Fruit fly (Drosophila melanogaster) whole organism, embryonic: ENCODE measurements around the gene CG14731.
A peak's percentile ranks its signal among the peaks of the same experiment; 100 is the strongest.

Experiments
- Ada2b ChIP-seq: fragments of 200-800 bp; sonication (Bioruptor generic); IDR thresholded peaks from 2 replicates; pipeline ENCODE4 v1.3.6; 2022; ENCODE audit warnings: missing biosample characterization, missing genetic modification characterization
- Adf1 ChIP-seq: fragments of 200-800 bp; sonication (Bioruptor generic); IDR thresholded peaks from 2 replicates; pipeline ENCODE4 v1.3.6; 2022; ENCODE audit warnings: missing biosample characterization, missing genetic modification characterization
- Awh ChIP-seq: fragments of 200-800 bp; sonication (Bioruptor generic); IDR thresholded peaks from 2 replicates; pipeline ENCODE4, ENCODE4 v1.3.6; 2022; ENCODE audit warnings: missing biosample characterization, missing genetic modification characterization
- C15 ChIP-seq: fragments of 200-800 bp; sonication (Bioruptor generic); IDR thresholded peaks from 3 replicates; pipeline ENCODE4 v1.3.6; 2022; ENCODE audit warnings: missing biosample characterization, missing genetic modification characterization
- CG10267 ChIP-seq: fragments of 200-800 bp; sonication (Bioruptor generic); optimal IDR thresholded peaks from 2 replicates; lab custom pipeline; 2018; ENCODE audit warnings: missing biosample characterization, mild to moderate bottlenecking, missing genetic modification characterization, moderate library complexity
- CG10462 ChIP-seq: fragments of 200-800 bp; sonication (Bioruptor generic); optimal IDR thresholded peaks from 2 replicates; lab custom pipeline; 2016; ENCODE audit warnings: missing biosample characterization, missing genetic modification characterization
- CG10565 ChIP-seq: fragments of 200-800 bp; sonication (Bioruptor generic); optimal IDR thresholded peaks from 3 replicates; lab custom pipeline; 2016; ENCODE audit warnings: missing biosample characterization, mild to moderate bottlenecking, missing genetic modification characterization
- CG12071 ChIP-seq: fragments of 200-800 bp; sonication (Bioruptor generic); optimal IDR thresholded peaks from 3 replicates; lab custom pipeline; 2018; ENCODE audit warnings: missing biosample characterization, mild to moderate bottlenecking, missing genetic modification characterization
- CG12391 ChIP-seq: fragments of 200-800 bp; sonication (Bioruptor generic); optimal IDR thresholded peaks from 3 replicates; lab custom pipeline; 2018; ENCODE audit warnings: missing biosample characterization, mild to moderate bottlenecking, missing genetic modification characterization, moderate library complexity
- CG13424 ChIP-seq: fragments of 200-800 bp; sonication (Bioruptor generic); optimal IDR thresholded peaks from 2 replicates; lab custom pipeline; 2019; ENCODE audit warnings: missing biosample characterization, mild to moderate bottlenecking, missing genetic modification characterization, moderate library complexity
- CG13894 ChIP-seq: fragments of 200-800 bp; sonication (Bioruptor generic); optimal IDR thresholded peaks from 3 replicates; lab custom pipeline; 2018; ENCODE audit warnings: missing biosample characterization, mild to moderate bottlenecking, missing genetic modification characterization, moderate library complexity
- CG15696 ChIP-seq: fragments of 200-800 bp; sonication (Bioruptor generic); optimal IDR thresholded peaks from 2 replicates; lab custom pipeline; 2019; ENCODE audit warnings: missing biosample characterization, mild to moderate bottlenecking, missing genetic modification characterization, moderate library complexity
- CG1603 ChIP-seq: fragments of 200-800 bp; sonication (Bioruptor generic); optimal IDR thresholded peaks from 2 replicates; lab custom pipeline; 2019; ENCODE audit warnings: missing biosample characterization, mild to moderate bottlenecking, missing genetic modification characterization, moderate library complexity
- CG16779 ChIP-seq: fragments of 200-800 bp; sonication (Bioruptor generic); IDR thresholded peaks from 2 replicates; pipeline ENCODE4 v1.3.6; 2022; ENCODE audit warnings: missing biosample characterization, missing genetic modification characterization
- CG17186 ChIP-seq: fragments of 200-800 bp; sonication (Bioruptor generic); optimal IDR thresholded peaks from 3 replicates; lab custom pipeline; 2017; ENCODE audit warnings: missing biosample characterization, missing genetic modification reagents, missing genetic modification characterization
- CG2116 ChIP-seq: fragments of 200-800 bp; sonication (Bioruptor generic); optimal IDR thresholded peaks from 3 replicates; lab custom pipeline; 2018; ENCODE audit warnings: missing biosample characterization, mild to moderate bottlenecking, missing genetic modification characterization
- CG31365 ChIP-seq: fragments of 200-800 bp; sonication (Bioruptor generic); optimal IDR thresholded peaks from 2 replicates; lab custom pipeline; 2018; ENCODE audit warnings: missing biosample characterization, mild to moderate bottlenecking, missing genetic modification characterization
- CG31388 ChIP-seq: fragments of 200-800 bp; sonication (Bioruptor generic); optimal IDR thresholded peaks from 2 replicates; lab custom pipeline; 2016; ENCODE audit warnings: missing biosample characterization, missing genetic modification characterization
- CG4282 ChIP-seq: fragments of 200-800 bp; sonication (Bioruptor generic); optimal IDR thresholded peaks from 2 replicates; lab custom pipeline; 2016; ENCODE audit warnings: missing biosample characterization, missing genetic modification characterization
- CG4360 ChIP-seq: fragments of 200-800 bp; sonication (Bioruptor generic); IDR thresholded peaks from 2 replicates; pipeline ENCODE4 v1.3.6; 2022; ENCODE audit warnings: missing biosample characterization, missing genetic modification characterization
- CG4707 ChIP-seq: fragments of 200-800 bp; sonication (Bioruptor generic); optimal IDR thresholded peaks from 2 replicates; lab custom pipeline; 2018; ENCODE audit warnings: missing biosample characterization, mild to moderate bottlenecking, missing genetic modification characterization, moderate library complexity
- CG6765 ChIP-seq: fragments of 200-800 bp; sonication (Bioruptor generic); optimal IDR thresholded peaks from 3 replicates; lab custom pipeline; 2017; ENCODE audit warnings: missing biosample characterization, mild to moderate bottlenecking, missing genetic modification characterization
- CG7987 ChIP-seq: fragments of 200-800 bp; sonication (Bioruptor generic); optimal IDR thresholded peaks from 2 replicates; lab custom pipeline; 2018; ENCODE audit warnings: missing biosample characterization, mild to moderate bottlenecking, missing genetic modification characterization, moderate library complexity
- CG8281 ChIP-seq: fragments of 200-800 bp; sonication (Bioruptor generic); optimal IDR thresholded peaks from 2 replicates; lab custom pipeline; 2018; ENCODE audit warnings: missing biosample characterization, mild to moderate bottlenecking, missing genetic modification characterization, moderate library complexity
- CG9727 ChIP-seq: fragments of 200-800 bp; sonication (Bioruptor generic); optimal IDR thresholded peaks from 3 replicates; lab custom pipeline; 2017; ENCODE audit warnings: missing biosample characterization, mild to moderate bottlenecking, missing genetic modification characterization
- CG9932 ChIP-seq: fragments of 200-800 bp; sonication (Bioruptor generic); IDR thresholded peaks from 2 replicates; pipeline ENCODE4 v1.3.6; 2022; ENCODE audit warnings: missing biosample characterization, missing genetic modification characterization
- D19B ChIP-seq: fragments of 200-800 bp; sonication (Bioruptor generic); optimal IDR thresholded peaks from 2 replicates; lab custom pipeline; 2017; ENCODE audit warnings: missing biosample characterization, mild to moderate bottlenecking, missing genetic modification characterization
- Eip74EF ChIP-seq, 2 experiments: fragments of 200-800 bp in 1 of 2; fragments of >200 bp in 1 of 2; sonication (Bioruptor generic) in 1 of 2; optimal IDR thresholded peaks; 2 replicates each; lab custom pipeline; 2017 to 2019; ENCODE audit warnings: missing biosample characterization in 2 of 2, missing genetic modification characterization in 2 of 2, mild to moderate bottlenecking in 1 of 2, moderate library complexity in 1 of 2
- Med ChIP-seq: fragments of 200-800 bp; sonication (Bioruptor generic); peaks from one replicate; lab custom pipeline; 2016; ENCODE audit warnings: missing biosample characterization, missing genetic modification characterization, mild to moderate bottlenecking, inconsistent platforms, moderate library complexity
- Optix ChIP-seq: fragments of 200-800 bp; sonication (Bioruptor generic); IDR thresholded peaks from 3 replicates; pipeline ENCODE4 v1.3.6; 2022; ENCODE audit warnings: missing biosample characterization, missing genetic modification characterization
- Pdp1 ChIP-seq, 2 experiments: fragments of 200-800 bp; sonication (Bioruptor generic); optimal IDR thresholded peaks; 3 replicates each; lab custom pipeline; 2016; ENCODE audit warnings: missing biosample characterization in 2 of 2, missing genetic modification characterization in 2 of 2, mild to moderate bottlenecking in 1 of 2, moderate library complexity in 1 of 2
- Sox102F ChIP-seq: fragments of 200-800 bp; sonication (Bioruptor generic); optimal IDR thresholded peaks from 2 replicates; lab custom pipeline; 2018; ENCODE audit warnings: missing biosample characterization, mild to moderate bottlenecking, missing genetic modification characterization, moderate library complexity
- ab ChIP-seq: fragments of 200-800 bp; sonication (Bioruptor generic); optimal IDR thresholded peaks from 2 replicates; lab custom pipeline; 2016; ENCODE audit warnings: missing biosample characterization, missing genetic modification characterization
- bowl ChIP-seq: fragments of 200-800 bp; sonication (Bioruptor generic); IDR thresholded peaks from 2 replicates; pipeline ENCODE4 v1.3.6; 2022; ENCODE audit warnings: missing biosample characterization, missing genetic modification characterization
- chinmo ChIP-seq: fragments of 200-800 bp; sonication (Bioruptor generic); IDR thresholded peaks from 4 replicates; pipeline ENCODE4 v1.3.6; 2022; ENCODE audit warnings: missing biosample characterization, missing genetic modification characterization; ENCODE audit not compliant: partially characterized antibody
- ci ChIP-seq: fragments of 200-800 bp; sonication (Bioruptor generic); IDR thresholded peaks from 3 replicates; pipeline ENCODE4 v1.3.6; 2022; ENCODE audit warnings: missing biosample characterization, missing genetic modification characterization
- dm ChIP-seq: fragments of 200-800 bp; sonication (Bioruptor generic); optimal IDR thresholded peaks from 3 replicates; lab custom pipeline; 2016; ENCODE audit warnings: missing biosample characterization, missing genetic modification characterization
- eve ChIP-seq, 2 experiments: fragments of >200 bp; optimal IDR thresholded peaks; 2 replicates each; lab custom pipeline; 2017; ENCODE audit warnings: missing biosample characterization in 2 of 2, missing genetic modification characterization in 2 of 2
- fd64A ChIP-seq: fragments of 200-800 bp; sonication (Bioruptor generic); optimal IDR thresholded peaks from 3 replicates; lab custom pipeline; 2018; ENCODE audit warnings: missing biosample characterization, mild to moderate bottlenecking, missing genetic modification characterization
- gem ChIP-seq: fragments of 200-800 bp; sonication (Bioruptor generic); optimal IDR thresholded peaks from 2 replicates; lab custom pipeline; 2019; ENCODE audit warnings: missing biosample characterization, mild to moderate bottlenecking, missing genetic modification characterization, moderate library complexity
- gsb ChIP-seq: fragments of 200-800 bp; sonication (Bioruptor generic); IDR thresholded peaks from 2 replicates; pipeline ENCODE4 v1.3.6; 2022; ENCODE audit warnings: missing biosample characterization, missing genetic modification characterization
- lbe ChIP-seq: fragments of 200-800 bp; sonication (Bioruptor generic); optimal IDR thresholded peaks from 2 replicates; lab custom pipeline; 2016; ENCODE audit warnings: missing biosample characterization, mild to moderate bottlenecking, missing genetic modification characterization
- mirr ChIP-seq: fragments of 200-800 bp; sonication (Bioruptor generic); optimal IDR thresholded peaks from 3 replicates; lab custom pipeline; 2018; ENCODE audit warnings: missing biosample characterization, mild to moderate bottlenecking, missing genetic modification characterization
- mld ChIP-seq: fragments of 200-800 bp; sonication (Bioruptor generic); IDR thresholded peaks from 3 replicates; pipeline ENCODE4 v1.3.6; 2022; ENCODE audit warnings: missing biosample characterization, missing genetic modification characterization; ENCODE audit not compliant: partially characterized antibody
- otp ChIP-seq: fragments of 200-800 bp; sonication (Bioruptor generic); IDR thresholded peaks from 3 replicates; pipeline ENCODE4, ENCODE4 v1.3.6; 2022; ENCODE audit warnings: missing biosample characterization, missing genetic modification characterization
- salm ChIP-seq: fragments of 200-800 bp; sonication (Bioruptor generic); optimal IDR thresholded peaks from 2 replicates; lab custom pipeline; 2018; ENCODE audit warnings: missing biosample characterization, mild to moderate bottlenecking, missing genetic modification characterization
- sens ChIP-seq: fragments of 200-800 bp; sonication (Bioruptor generic); peaks from one replicate; lab custom pipeline; 2016; ENCODE audit warnings: missing biosample characterization, missing genetic modification characterization
- slou ChIP-seq: fragments of 200-800 bp; sonication (Bioruptor generic); optimal IDR thresholded peaks from 3 replicates; lab custom pipeline; 2016; ENCODE audit warnings: missing biosample characterization, missing genetic modification characterization
- ttk ChIP-seq: fragments of 200-800 bp; sonication (Bioruptor generic); IDR thresholded peaks from 2 replicates; pipeline ENCODE4 v2.1.2; 2022; ENCODE audit warnings: missing biosample characterization, missing genetic modification characterization
- usp ChIP-seq: fragments of >200 bp; optimal IDR thresholded peaks from 2 replicates; lab custom pipeline; 2017; ENCODE audit warnings: missing biosample characterization, missing genetic modification characterization
- yki ChIP-seq: fragments of >200 bp; optimal IDR thresholded peaks from 3 replicates; lab custom pipeline; 2018

CG14731 gene

dm6 chr3R:11962739-11963214 is 31.7 kb downstream of the CG14731 start, which contains the start of the genes CG3281 and aurA (continued):
- TF ChIP-seq CG17186 (GFP tag; lab: Kevin White, UChicago) (peak; percentile 72), sens (peak; percentile 97), CG10462 (peak; percentile 48), CG12071 (GFP tag; lab: Kevin White, UChicago) (no peak), CG16779 (GFP tag; lab: Robert Waterston, UW) (no peak), C15 (GFP tag; lab: Robert Waterston, UW) (no peak), lbe (peak; percentile 62), CG8281 (no peak), Optix (GFP tag; lab: Robert Waterston, UW) (no peak), Pdp1 (GFP tag; optimal IDR thresholded peaks at IDR 0.05; lab: Kevin White, UChicago) (peak; percentile 78 to 82), Sox102F (GFP tag; lab: Kevin White, UChicago) (no peak), ttk (GFP tag; lab: Robert Waterston, UW) (peak; percentile 50), otp (GFP tag; lab: Robert Waterston, UW) (no peak), Awh (GFP tag; lab: Robert Waterston, UW) (no peak), gsb (GFP tag; lab: Robert Waterston, UW) (no peak), Med (GFP tag; lab: Kevin White, UChicago) (peak; percentile 94), CG10565 (GFP tag; lab: Kevin White, UChicago) (peak; percentile 20), salm (tag; lab: Kevin White, UChicago) (peak; percentile 15), D19B (GFP tag; lab: Kevin White, UChicago) (peak; percentile 26), CG2116 (GFP tag; lab: Kevin White, UChicago) (peak; percentile 79), CG4360 (GFP tag; lab: Robert Waterston, UW) (no peak), mirr (GFP tag; lab: Kevin White, UChicago) (no peak), eve (GFP tag; optimal IDR thresholded peaks at IDR 0.05; lab: Kevin White, UChicago) (no peak), CG4282 (GFP tag; lab: Kevin White, UChicago) (peak; percentile 36), fd64A (no peak), CG13424 (peak; percentile 79), CG13894 (tag; lab: Kevin White, UChicago) (peak; percentile 48), CG31365 (tag; lab: Kevin White, UChicago) (no peak), chinmo (GFP tag; lab: Robert Waterston, UW) (peak; percentile 86; the same call in 3 of the 4 replicates), CG4707 (GFP tag; lab: Kevin White, UChicago) (no peak), bowl (GFP tag; lab: Robert Waterston, UW) (no peak), yki (peak; percentile 48), CG9727 (GFP tag; lab: Kevin White, UChicago) (peak; percentile 76), usp (GFP tag; lab: Kevin White, UChicago) (no peak), CG7987 (no peak), Ada2b (GFP tag; lab: Robert Waterston, UW) (no peak; the same call in 1 of the 2 replicates), Eip74EF (GFP tag; optimal IDR thresholded peaks at IDR 0.05; lab: Kevin White, UChicago) (no peak), CG9932 (GFP tag; lab: Robert Waterston, UW) (peak; percentile 87), Adf1 (GFP tag; lab: Robert Waterston, UW) (no peak), CG6765 (GFP tag; lab: Kevin White, UChicago) (peak; percentile 1), CG10267 (tag; lab: Kevin White, UChicago) (peak; percentile 98), dm (peak; percentile 49), CG31388 (GFP tag; lab: Kevin White, UChicago) (no peak), CG15696 (tag; lab: Kevin White, UChicago) (peak; percentile 69), mld (GFP tag; lab: Robert Waterston, UW) (peak; percentile 83; the same call in 2 of the 3 replicates), CG1603 (tag; lab: Kevin White, UChicago) (peak; percentile 48), slou (peak; percentile 76), ci (GFP tag; lab: Robert Waterston, UW) (peak; percentile 34; the same call in 1 of the 3 replicates), CG12391 (tag; lab: Kevin White, UChicago) (peak; percentile 86), ab (GFP tag; lab: Kevin White, UChicago) (no peak), gem (tag; lab: Kevin White, UChicago) (peak; percentile 78)
